Worm (Caenorhabditis elegans) whole organism, young adult: ENCODE measurements around the gene M110.3.

Experiments used
- B0019.2 ChIP-seq: fragments of 200-800 bp; sonication (Bioruptor generic); conservative IDR thresholded peaks from 2 replicates; pipeline ENCODE4 v1.3.6; 2022; ENCODE audit warnings: missing genetic modification reagents, missing genetic modification characterization, missing compliant biosample characterization
- B0261.1 ChIP-seq: sonication (generic microtip); optimal IDR thresholded peaks from 2 replicates; lab custom pipeline; 2016; ENCODE audit warnings: mild to moderate bottlenecking, missing genetic modification characterization, moderate library complexity, missing compliant biosample characterization
- C06A6.2 ChIP-seq: fragments of 200-800 bp; sonication (Bioruptor generic); conservative IDR thresholded peaks from 2 replicates; pipeline ENCODE4 v1.3.6; 2022; ENCODE audit warnings: missing genetic modification characterization, missing compliant biosample characterization
- F33H1.4 ChIP-seq: fragments of 200-800 bp; sonication (Bioruptor generic); IDR thresholded peaks from 2 replicates; pipeline ENCODE4 v1.3.6; 2022; ENCODE audit warnings: missing genetic modification reagents, missing genetic modification characterization, missing compliant biosample characterization
- F37B4.10 ChIP-seq: fragments of 200-800 bp; sonication (Bioruptor generic); IDR thresholded peaks from 2 replicates; pipeline ENCODE4 v1.3.6; 2022; ENCODE audit warnings: missing genetic modification characterization, missing compliant biosample characterization
- K11D2.4 ChIP-seq: fragments of 200-800 bp; sonication (Bioruptor generic); IDR thresholded peaks from 2 replicates; pipeline ENCODE4 v1.3.6; 2022; ENCODE audit warnings: missing genetic modification reagents, missing genetic modification characterization, missing compliant biosample characterization
- T07F8.4 ChIP-seq: sonication (generic microtip); optimal IDR thresholded peaks from 2 replicates; lab custom pipeline; 2016; ENCODE audit warnings: mild to moderate bottlenecking, missing genetic modification characterization, moderate library complexity, missing compliant biosample characterization
- T26A5.8 ChIP-seq: sonication (generic microtip); optimal IDR thresholded peaks from 2 replicates; lab custom pipeline; 2016; ENCODE audit warnings: missing genetic modification characterization, missing compliant biosample characterization
- Y56A3A.18 ChIP-seq: fragments of 200-800 bp; sonication (Bioruptor generic); IDR thresholded peaks from 2 replicates; pipeline ENCODE4 v1.3.6; 2022; ENCODE audit warnings: missing genetic modification reagents, missing genetic modification characterization, missing compliant biosample characterization
- ZK185.1 ChIP-seq: sonication (generic microtip); optimal IDR thresholded peaks from 2 replicates; lab custom pipeline; 2016; ENCODE audit warnings: mild to moderate bottlenecking, missing genetic modification characterization, missing compliant biosample characterization; ENCODE audit not compliant: poor library complexity, severe bottlenecking
- ama-1 ChIP-seq, 3 experiments: fragments of 150-350 bp in 1 of 3; sonication (generic microtip) in 2 of 3; optimal IDR thresholded peaks; 2 replicates each; lab custom pipeline; 2014 to 2018; ENCODE audit warnings: missing biosample characterization in 2 of 3, missing genetic modification characterization in 2 of 3, missing genetic modification reagents in 2 of 3
- athp-1 ChIP-seq: sonication (generic microtip); optimal IDR thresholded peaks from 2 replicates; lab custom pipeline; 2017; ENCODE audit warnings: mild to moderate bottlenecking, missing genetic modification characterization, missing compliant biosample characterization
- attf-3 ChIP-seq: fragments of 200-800 bp; sonication (Bioruptor generic); conservative IDR thresholded peaks from 2 replicates; pipeline ENCODE4 v1.3.6; 2022; ENCODE audit warnings: missing genetic modification reagents, missing genetic modification characterization, missing compliant biosample characterization
- attf-5 ChIP-seq: fragments of 200-800 bp; sonication (Bioruptor generic); optimal IDR thresholded peaks from 2 replicates; lab custom pipeline; 2018; ENCODE audit warnings: mild to moderate bottlenecking, missing genetic modification characterization, missing compliant biosample characterization
- ceh-91 ChIP-seq: fragments of 200-800 bp; sonication (Bioruptor generic); IDR thresholded peaks from 2 replicates; pipeline ENCODE4 v1.3.6; 2022; ENCODE audit warnings: missing genetic modification reagents, missing genetic modification characterization, missing compliant biosample characterization
- chd-7 ChIP-seq: sonication (generic microtip); optimal IDR thresholded peaks from 2 replicates; lab custom pipeline; 2016; ENCODE audit warnings: mild to moderate bottlenecking, missing genetic modification characterization, moderate library complexity, missing compliant biosample characterization
- die-1 ChIP-seq: sonication (generic microtip); optimal IDR thresholded peaks from 2 replicates; lab custom pipeline; 2016; ENCODE audit warnings: missing genotype, mild to moderate bottlenecking, missing genetic modification characterization, missing compliant biosample characterization
- dox-1 ChIP-seq: fragments of 200-800 bp; sonication (Bioruptor generic); IDR thresholded peaks from 2 replicates; pipeline ENCODE4 v1.3.6; 2022; ENCODE audit warnings: missing genetic modification reagents, missing genetic modification characterization, missing compliant biosample characterization
- efl-1 ChIP-seq: fragments of 150-350 bp; optimal IDR thresholded peaks from 2 replicates; lab custom pipeline; 2014; ENCODE audit warnings: missing biosample characterization, missing genetic modification reagents, missing genetic modification characterization
- ekl-4 ChIP-seq: fragments of 200-800 bp; sonication (Bioruptor generic); IDR thresholded peaks from 2 replicates; pipeline ENCODE4 v1.3.6; 2022; ENCODE audit warnings: missing genetic modification reagents, missing genetic modification characterization, missing compliant biosample characterization
- fkh-3 ChIP-seq: sonication (generic microtip); optimal IDR thresholded peaks from 2 replicates; lab custom pipeline; 2016; ENCODE audit warnings: mild to moderate bottlenecking, missing genetic modification characterization, missing compliant biosample characterization
- hsf-1 ChIP-seq: fragments of 200-800 bp; sonication (Bioruptor generic); IDR thresholded peaks from 2 replicates; pipeline ENCODE4 v1.3.6; 2022; ENCODE audit warnings: missing genetic modification reagents, missing genetic modification characterization, missing compliant biosample characterization
- lin-26 ChIP-seq: fragments of 200-800 bp; sonication (Bioruptor generic); IDR thresholded peaks from 2 replicates; pipeline ENCODE4 v1.3.6; 2022; ENCODE audit warnings: missing genetic modification reagents, missing genetic modification characterization, missing compliant biosample characterization
- lin-54 ChIP-seq: fragments of 200-800 bp; sonication (Bioruptor generic); optimal IDR thresholded peaks from 2 replicates; lab custom pipeline; 2018; ENCODE audit warnings: mild to moderate bottlenecking, missing genetic modification characterization, missing compliant biosample characterization
- lir-1 ChIP-seq: fragments of 200-800 bp; sonication (Bioruptor generic); conservative IDR thresholded peaks from 2 replicates; pipeline ENCODE4 v1.3.6; 2022; ENCODE audit warnings: missing genetic modification reagents, missing genetic modification characterization, missing compliant biosample characterization
- lsl-1 ChIP-seq: fragments of 200-800 bp; sonication (Bioruptor generic); optimal IDR thresholded peaks from 2 replicates; lab custom pipeline; 2018; ENCODE audit warnings: mild to moderate bottlenecking, missing genetic modification characterization, moderate library complexity, missing compliant biosample characterization
- madf-8 ChIP-seq: fragments of 200-800 bp; sonication (Bioruptor generic); conservative IDR thresholded peaks from 2 replicates; pipeline ENCODE4 v1.3.6; 2022; ENCODE audit warnings: missing genetic modification reagents, missing genetic modification characterization, missing compliant biosample characterization
- mcd-1 ChIP-seq: fragments of 200-800 bp; sonication (Bioruptor generic); IDR thresholded peaks from 2 replicates; pipeline ENCODE4 v1.3.6; 2022; ENCODE audit warnings: missing genetic modification reagents, missing genetic modification characterization, missing compliant biosample characterization
- nfyb-1 ChIP-seq: fragments of 200-800 bp; sonication (Bioruptor generic); IDR thresholded peaks from 2 replicates; pipeline ENCODE4 v1.3.6; 2022; ENCODE audit warnings: missing genetic modification reagents, missing genetic modification characterization, missing compliant biosample characterization
- nhr-179 ChIP-seq: sonication (generic microtip); optimal IDR thresholded peaks from 2 replicates; lab custom pipeline; 2016; ENCODE audit warnings: mild to moderate bottlenecking, missing genetic modification characterization, missing compliant biosample characterization
- nhr-27 ChIP-seq: fragments of 200-800 bp; sonication (Bioruptor generic); optimal IDR thresholded peaks from 2 replicates; lab custom pipeline; 2018; ENCODE audit warnings: mild to moderate bottlenecking, missing genetic modification characterization, moderate library complexity, missing compliant biosample characterization
- pbrm-1 ChIP-seq: fragments of 200-800 bp; sonication (Bioruptor generic); IDR thresholded peaks from 2 replicates; pipeline ENCODE4 v1.3.6; 2022; ENCODE audit warnings: missing genetic modification reagents, missing genetic modification characterization, missing compliant biosample characterization
- pha-4 ChIP-seq: fragments of 150-350 bp; sonication (generic microtip); optimal IDR thresholded peaks from 2 replicates; lab custom pipeline; 2014; ENCODE audit warnings: missing biosample characterization, missing genetic modification reagents, missing genetic modification characterization
- rcor-1 ChIP-seq: fragments of 200-800 bp; sonication (Bioruptor generic); IDR thresholded peaks from 2 replicates; pipeline ENCODE4 v1.3.6; 2022; ENCODE audit warnings: missing genetic modification reagents, missing genetic modification characterization, missing compliant biosample characterization
- rec-8 ChIP-seq, 2 experiments: sonication (generic microtip); optimal IDR thresholded peaks; 2 replicates each; lab custom pipeline; 2016; ENCODE audit warnings: mild to moderate bottlenecking in 2 of 2, missing genetic modification characterization in 2 of 2, missing genetic modification reagents in 2 of 2, missing genotype in 2 of 2, missing biosample characterization in 1 of 2, missing compliant biosample characterization in 1 of 2, moderate library complexity in 1 of 2
- somi-1 ChIP-seq: fragments of 200-800 bp; sonication (Bioruptor generic); optimal IDR thresholded peaks from 2 replicates; lab custom pipeline; 2018; ENCODE audit warnings: mild to moderate bottlenecking, missing genetic modification characterization, missing compliant biosample characterization
- tbp1 ChIP-seq: fragments of 200-800 bp; sonication (Bioruptor generic); optimal IDR thresholded peaks from 2 replicates; lab custom pipeline; 2018; ENCODE audit warnings: mild to moderate bottlenecking, missing genetic modification characterization, missing compliant biosample characterization
- zim-3 ChIP-seq: sonication (generic microtip); optimal IDR thresholded peaks from 2 replicates; lab custom pipeline; 2017; ENCODE audit warnings: mild to moderate bottlenecking, missing genetic modification characterization, moderate library complexity, missing compliant biosample characterization
- ztf-26 ChIP-seq: sonication (generic microtip); optimal IDR thresholded peaks from 2 replicates; lab custom pipeline; 2017; ENCODE audit warnings: missing genetic modification characterization, missing compliant biosample characterization
- ztf-28 ChIP-seq: fragments of 200-800 bp; sonication (Bioruptor generic); IDR thresholded peaks from 2 replicates; pipeline ENCODE4 v1.3.6; 2022; ENCODE audit warnings: missing genetic modification reagents, missing genetic modification characterization, missing compliant biosample characterization
- ztf-6 ChIP-seq: fragments of 200-800 bp; sonication (Bioruptor generic); IDR thresholded peaks from 2 replicates; pipeline ENCODE4 v1.3.6; 2022; ENCODE audit warnings: missing genetic modification reagents, missing genetic modification characterization, missing compliant biosample characterization

Gene M110.3

ce11 chrII:8259674-8260073 is 43.3 kb upstream of the M110.3 start:
- TF ChIP-seq C06A6.2 (0 out of 2 replicates have a peak, but pooled peaks have one; percentile 17), ztf-26 (tag; lab: Kevin White, UChicago) (peak; percentile 66), lin-26 (GFP tag; lab: Robert Waterston, UW) (peak; percentile 28; the same call in 1 of the 2 replicates), lir-1 (GFP tag; lab: Robert Waterston, UW) (no peak), pha-4 (tag; lab: Kevin White, UChicago) (no peak), somi-1 (GFP tag; lab: Kevin White, UChicago) (peak; percentile 52), attf-3 (GFP tag; lab: Robert Waterston, UW) (no peak), madf-8 (GFP tag; lab: Robert Waterston, UW) (no peak), zim-3 (tag; lab: Kevin White, UChicago) (no peak), hsf-1 (GFP tag; lab: Robert Waterston, UW) (0 out of 2 replicates have a peak, but pooled peaks have one; percentile 53)

DNA sequence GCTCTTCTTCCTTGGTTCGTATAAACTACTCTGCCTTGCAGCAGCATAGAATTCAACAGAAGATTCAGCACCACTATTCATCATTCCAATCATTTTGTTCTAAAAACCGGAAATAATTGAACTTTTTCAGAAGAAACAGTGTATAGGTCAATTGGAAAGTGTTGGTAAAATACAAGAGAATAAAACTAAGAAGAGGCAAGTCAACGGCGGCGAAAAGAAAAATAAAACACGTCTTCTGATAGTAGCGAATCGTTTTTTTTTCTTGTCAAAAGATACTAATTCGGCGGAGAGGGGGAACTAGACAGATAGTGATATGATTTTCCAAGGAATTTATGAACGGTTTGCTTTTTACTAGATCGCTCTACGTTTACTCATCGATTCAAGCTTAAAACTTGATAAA is 42.6 kb upstream of the M110.3 start, which contains the start of gene F35C11.6:
TSS of gene F35C11.6 (minus strand) at position 101 of the 400 bp plus-strand sequence.
- TF ChIP-seq K11D2.4 (GFP tag; lab: Robert Waterston, UW) (no peak), ZK185.1 (tag; lab: Kevin White, UChicago) (no peak), nhr-27 (no peak), athp-1 (tag; lab: Kevin White, UChicago) (no peak), die-1 (tag; lab: Kevin White, UChicago) (no peak), rec-8 (tag; optimal IDR thresholded peaks at IDR 0.05; lab: Kevin White, UChicago) (no peak), attf-5 (no peak), tbp1 (GFP tag; lab: Kevin White, UChicago) (no peak)

DNA sequence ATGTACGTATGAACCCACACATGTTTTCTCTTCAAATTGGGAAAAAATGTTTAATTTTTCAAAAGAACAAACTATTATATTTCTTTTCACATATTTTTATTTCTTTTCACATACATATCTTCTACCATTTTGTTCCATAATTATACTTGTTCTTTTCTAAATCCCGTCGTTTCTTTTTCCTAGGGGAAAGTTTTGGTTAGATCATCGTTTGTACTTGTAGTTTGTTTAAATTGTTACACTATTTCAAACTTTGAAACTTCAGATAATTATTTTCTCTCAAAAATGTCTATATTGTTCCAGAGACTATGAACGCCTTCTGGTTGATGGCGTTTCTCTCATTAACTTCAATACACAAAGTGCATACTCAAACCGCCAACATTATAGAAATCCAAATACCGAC is 39.6 kb upstream of the M110.3 start, which contains the start of gene F35C11.7:
TSS of gene F35C11.7 (plus strand) at position 301 of the 400 bp plus-strand sequence.
- TF ChIP-seq ZK185.1 (tag; lab: Kevin White, UChicago) (no peak), T07F8.4 (tag; lab: Kevin White, UChicago) (no peak), nhr-179 (tag; lab: Kevin White, UChicago) (no peak), ztf-6 (GFP tag; lab: Robert Waterston, UW) (no peak), attf-3 (GFP tag; lab: Robert Waterston, UW) (no peak)

DNA sequence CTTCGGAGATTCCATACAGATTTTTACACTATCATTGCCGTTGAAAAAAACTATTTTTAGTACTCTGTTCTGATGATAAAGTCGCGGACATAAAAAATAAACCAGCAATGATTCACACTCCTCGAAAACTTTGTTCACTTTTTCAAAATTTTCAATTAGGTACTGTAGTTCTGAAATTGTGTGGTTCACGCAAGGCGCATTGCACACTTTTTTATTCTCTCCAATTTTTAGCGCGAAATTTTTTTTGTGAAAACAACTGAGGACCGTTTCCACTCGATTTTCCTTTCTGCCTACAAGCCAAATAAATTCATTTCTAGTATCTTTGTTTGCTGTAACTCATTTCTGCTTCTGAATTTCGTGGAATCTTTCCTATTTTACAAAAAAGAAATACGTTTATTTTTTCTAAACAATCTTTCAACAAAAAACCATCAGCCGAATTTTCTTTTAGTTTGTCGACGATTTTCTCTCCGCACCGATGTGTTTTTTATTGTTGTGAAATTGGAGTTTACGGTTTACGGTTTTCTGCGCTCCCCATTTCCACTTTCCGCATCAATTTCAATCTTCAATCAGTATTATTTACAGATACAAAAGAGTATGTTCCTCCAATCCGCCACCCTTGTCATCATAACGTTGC is 36.9 kb upstream of the M110.3 start, which contains the start of gene F35C11.5:
TSS of gene F35C11.5 (plus strand) at position 584 of the 634 bp plus-strand sequence.
- TF ChIP-seq ztf-6 (GFP tag; lab: Robert Waterston, UW) (no peak), pha-4 (tag; lab: Kevin White, UChicago) (no peak), lin-54 (GFP tag; lab: Kevin White, UChicago) (peak; percentile 48), fkh-3 (no peak), rcor-1 (GFP tag; lab: Robert Waterston, UW) (no peak), T07F8.4 (tag; lab: Kevin White, UChicago) (no peak), nfyb-1 (GFP tag; lab: Robert Waterston, UW) (no peak), chd-7 (tag; lab: Kevin White, UChicago) (no peak), hsf-1 (GFP tag; lab: Robert Waterston, UW) (no peak), ztf-28 (GFP tag; lab: Robert Waterston, UW) (no peak), ekl-4 (GFP tag; lab: Robert Waterston, UW) (no peak), pbrm-1 (GFP tag; lab: Robert Waterston, UW) (no peak), ama-1 (optimal IDR thresholded peaks at IDR 0.05; lab: Kevin White, UChicago) (no peak), ama-1 (GFP tag; optimal IDR thresholded peaks at IDR 0.05; lab: Kevin White, UChicago) (no peak), B0261.1 (no peak), mcd-1 (GFP tag; lab: Robert Waterston, UW) (no peak), B0019.2 (peak; percentile 45; the same call in 1 of the 2 replicates), lsl-1 (GFP tag; lab: Kevin White, UChicago) (peak; percentile 93), efl-1 (GFP tag; lab: Kevin White, UChicago) (peak; percentile 86), ceh-91 (peak; percentile 79), Y56A3A.18 (no peak), C06A6.2 (no peak), T26A5.8 (tag; lab: Kevin White, UChicago) (no peak), F33H1.4 (GFP tag; lab: Robert Waterston, UW) (peak; percentile 67), madf-8 (GFP tag; lab: Robert Waterston, UW) (peak; percentile 75), dox-1 (GFP tag; lab: Robert Waterston, UW) (peak; percentile 21; the same call in 1 of the 2 replicates), F37B4.10 (no peak)
